Worm (Caenorhabditis elegans) whole organism, young adult: ENCODE measurements around the gene clc-6.

Experiments used
- ama-1 ChIP-seq, 3 experiments: fragments of 150-350 bp in 1 of 3; sonication (generic microtip) in 2 of 3; optimal IDR thresholded peaks; 2 replicates each; lab custom pipeline; 2014 to 2018; ENCODE audit warnings: missing biosample characterization in 2 of 3, missing genetic modification characterization in 2 of 3, missing genetic modification reagents in 2 of 3
- cebp-1 ChIP-seq, 2 experiments: fragments of 200-800 bp in 1 of 2; sonication (Bioruptor generic) in 1 of 2; sonication (generic microtip) in 1 of 2; IDR thresholded peaks in 1 of 2; optimal IDR thresholded peaks in 1 of 2; 2 replicates each; pipeline versions ENCODE4 v1.3.6 to Lab custom; 2017 to 2022; ENCODE audit warnings: missing compliant biosample characterization in 2 of 2, missing genetic modification characterization in 2 of 2, mild to moderate bottlenecking in 1 of 2, missing genetic modification reagents in 1 of 2, moderate library complexity in 1 of 2
- lin-40 ChIP-seq: sonication (generic microtip); optimal IDR thresholded peaks from 2 replicates; lab custom pipeline; 2016; ENCODE audit warnings: missing genetic modification characterization, mild to moderate bottlenecking, missing compliant biosample characterization, missing genotype, missing genetic modification reagents
- rec-8 ChIP-seq, 2 experiments: sonication (generic microtip); optimal IDR thresholded peaks; 2 replicates each; lab custom pipeline; 2016; ENCODE audit warnings: mild to moderate bottlenecking in 2 of 2, missing genetic modification characterization in 2 of 2, missing genetic modification reagents in 2 of 2, missing genotype in 2 of 2, missing biosample characterization in 1 of 2, missing compliant biosample characterization in 1 of 2, moderate library complexity in 1 of 2
- snpc-4 ChIP-seq, 5 experiments: fragments of 150-350 bp in 1 of 5; sonication (generic microtip) in 4 of 5; optimal IDR thresholded peaks; 2 replicates each; lab custom pipeline; 2014 to 2018; ENCODE audit warnings: missing genetic modification characterization in 5 of 5, missing biosample characterization in 3 of 5, antibody characterized with exemption in 2 of 5, mild to moderate bottlenecking in 2 of 5, missing compliant biosample characterization in 2 of 5, missing genotype in 2 of 5, moderate library complexity in 2 of 5, missing genetic modification reagents in 1 of 5

DNA sequence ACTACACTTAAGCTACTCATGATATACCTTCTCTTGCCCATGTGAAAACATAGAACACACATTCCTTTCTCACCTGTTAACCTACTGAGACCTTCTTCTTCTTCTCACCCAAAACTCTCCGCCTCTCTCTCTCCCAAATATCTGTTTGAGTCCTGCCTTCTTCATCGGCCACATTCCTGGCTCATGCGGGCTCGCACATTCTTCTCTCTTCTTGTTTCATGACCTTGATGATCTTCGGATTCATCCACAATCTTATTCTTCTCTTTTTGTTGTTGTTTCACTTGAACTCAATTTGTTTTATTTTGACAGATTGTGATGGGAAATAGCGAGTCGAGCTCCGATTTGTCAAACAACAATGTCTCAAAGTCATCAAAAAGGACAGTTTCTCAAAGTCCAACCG, 24.1 kb downstream of the clc-6 start, which contains the start of gene T19C4.5:
- TF ChIP-seq cebp-1 (GFP tag; IDR thresholded peaks at IDR 0.05; lab: Robert Waterston, UW) (no peak), cebp-1 (tag; optimal IDR thresholded peaks at IDR 0.05; lab: Kevin White, UChicago) (no peak), ama-1 (optimal IDR thresholded peaks at IDR 0.05; lab: Kevin White, UChicago) (no peak), ama-1 (GFP tag; optimal IDR thresholded peaks at IDR 0.05; lab: Kevin White, UChicago) (no peak), snpc-4 (GFP tag; optimal IDR thresholded peaks at IDR 0.05; lab: Kevin White, UChicago) (no peak), snpc-4 (tag; optimal IDR thresholded peaks at IDR 0.05; lab: Kevin White, UChicago) (no peak), lin-40 (no peak), rec-8 (tag; optimal IDR thresholded peaks at IDR 0.05; lab: Kevin White, UChicago) (no peak)
